Fruit fly (Drosophila melanogaster) whole organism, embryonic: ENCODE results near the gene CG10165.

ENCODE experiments used
- Abd-B ChIP-seq: fragments of 200-800 bp; sonication (Bioruptor generic); optimal IDR thresholded peaks from 2 replicates; lab custom pipeline; 2018; ENCODE audit warnings: missing biosample characterization, mild to moderate bottlenecking, missing genetic modification characterization, moderate library complexity
- Ada2b ChIP-seq: fragments of 200-800 bp; sonication (Bioruptor generic); IDR thresholded peaks from 2 replicates; pipeline ENCODE4 v1.3.6; 2022; ENCODE audit warnings: missing biosample characterization, missing genetic modification characterization
- Atf6 ChIP-seq: fragments of 200-800 bp; sonication (Bioruptor generic); IDR thresholded peaks from 2 replicates; pipeline ENCODE4 v1.3.6; 2022; ENCODE audit warnings: missing biosample characterization, missing genetic modification characterization
- CG10147 ChIP-seq: fragments of 200-800 bp; sonication (Bioruptor generic); optimal IDR thresholded peaks from 2 replicates; lab custom pipeline; 2019; ENCODE audit warnings: missing biosample characterization, mild to moderate bottlenecking, missing genetic modification characterization, moderate library complexity
- CG10274 ChIP-seq: fragments of 200-800 bp; sonication (Bioruptor generic); optimal IDR thresholded peaks from 3 replicates; lab custom pipeline; 2017; ENCODE audit warnings: missing biosample characterization, mild to moderate bottlenecking, missing genetic modification characterization
- CG10462 ChIP-seq: fragments of 200-800 bp; sonication (Bioruptor generic); optimal IDR thresholded peaks from 2 replicates; lab custom pipeline; 2016; ENCODE audit warnings: missing biosample characterization, missing genetic modification characterization
- CG11085 ChIP-seq: fragments of 200-800 bp; sonication (Bioruptor generic); IDR thresholded peaks from 2 replicates; pipeline ENCODE4 v1.3.6; 2022; ENCODE audit warnings: missing biosample characterization, missing genetic modification characterization
- CG11560 ChIP-seq: fragments of 200-800 bp; sonication (Bioruptor generic); IDR thresholded peaks from 3 replicates; pipeline ENCODE4 v1.3.6; 2022; ENCODE audit warnings: missing biosample characterization, missing genetic modification characterization
- CG12104 ChIP-seq: fragments of 200-800 bp; sonication (Bioruptor generic); optimal IDR thresholded peaks from 3 replicates; lab custom pipeline; 2016; ENCODE audit warnings: missing biosample characterization, missing genetic modification characterization
- CG12391 ChIP-seq: fragments of 200-800 bp; sonication (Bioruptor generic); optimal IDR thresholded peaks from 3 replicates; lab custom pipeline; 2018; ENCODE audit warnings: missing biosample characterization, mild to moderate bottlenecking, missing genetic modification characterization, moderate library complexity
- CG1647 ChIP-seq: fragments of 200-800 bp; sonication (Bioruptor generic); optimal IDR thresholded peaks from 3 replicates; lab custom pipeline; 2016; ENCODE audit warnings: missing biosample characterization, missing genetic modification characterization
- CG17385 ChIP-seq: fragments of 200-800 bp; sonication (Bioruptor generic); optimal IDR thresholded peaks from 3 replicates; lab custom pipeline; 2018; ENCODE audit warnings: missing biosample characterization, mild to moderate bottlenecking, missing genetic modification characterization
- CG18262 ChIP-seq: fragments of 200-800 bp; optimal IDR thresholded peaks from 3 replicates; lab custom pipeline; 2019; ENCODE audit warnings: missing biosample characterization, mild to moderate bottlenecking, missing genetic modification characterization, moderate library complexity
- CG30020 ChIP-seq: fragments of 200-800 bp; optimal IDR thresholded peaks from 2 replicates; lab custom pipeline; 2019; ENCODE audit warnings: missing biosample characterization, mild to moderate bottlenecking, missing genetic modification characterization, moderate library complexity
- CG30431 ChIP-seq: fragments of 200-800 bp; sonication (Bioruptor generic); optimal IDR thresholded peaks from 2 replicates; lab custom pipeline; 2017; ENCODE audit warnings: missing biosample characterization, missing genetic modification characterization
- CG33557 ChIP-seq: fragments of 200-800 bp; sonication (Bioruptor generic); optimal IDR thresholded peaks from 2 replicates; lab custom pipeline; 2019; ENCODE audit warnings: missing biosample characterization, mild to moderate bottlenecking, missing genetic modification characterization, moderate library complexity
- CG3847 ChIP-seq: fragments of 200-800 bp; sonication (Bioruptor generic); IDR thresholded peaks from 2 replicates; pipeline ENCODE4 v1.3.6; 2022; ENCODE audit warnings: missing biosample characterization, missing genetic modification characterization
- CG4424 ChIP-seq: fragments of 200-800 bp; sonication (Bioruptor generic); optimal IDR thresholded peaks from 3 replicates; lab custom pipeline; 2016; ENCODE audit warnings: missing biosample characterization, missing genetic modification characterization
- CG6654 ChIP-seq: fragments of 200-800 bp; sonication (Bioruptor generic); optimal IDR thresholded peaks from 2 replicates; lab custom pipeline; 2017; ENCODE audit warnings: missing biosample characterization, mild to moderate bottlenecking, missing genetic modification characterization
- CG7357 ChIP-seq: fragments of 200-800 bp; sonication (Bioruptor generic); IDR thresholded peaks from 3 replicates; pipeline ENCODE4 v1.3.6; 2022; ENCODE audit warnings: missing biosample characterization, missing genetic modification characterization
- CG8359 ChIP-seq: fragments of 200-800 bp; sonication (Bioruptor generic); optimal IDR thresholded peaks from 2 replicates; lab custom pipeline; 2017; ENCODE audit warnings: missing biosample characterization, mild to moderate bottlenecking, missing genetic modification characterization, borderline replicate concordance
- CG9215 ChIP-seq: fragments of 200-800 bp; sonication (Bioruptor generic); IDR thresholded peaks from 2 replicates; pipeline ENCODE4 v1.3.6; 2022; ENCODE audit warnings: missing biosample characterization, missing genetic modification characterization
- CoRest ChIP-seq: fragments of 200-800 bp; sonication (Bioruptor generic); optimal IDR thresholded peaks from 3 replicates; lab custom pipeline; 2018; ENCODE audit warnings: missing biosample characterization, mild to moderate bottlenecking, missing genetic modification characterization, moderate library complexity
- Doc2 ChIP-seq: fragments of 200-800 bp; sonication (Bioruptor generic); IDR thresholded peaks from 2 replicates; pipeline ENCODE4 v1.3.6; 2022; ENCODE audit warnings: missing biosample characterization, missing genetic modification characterization
- Eip74EF ChIP-seq, 2 experiments: fragments of 200-800 bp in 1 of 2; fragments of >200 bp in 1 of 2; sonication (Bioruptor generic) in 1 of 2; optimal IDR thresholded peaks; 2 replicates each; lab custom pipeline; 2017 to 2019; ENCODE audit warnings: missing biosample characterization in 2 of 2, missing genetic modification characterization in 2 of 2, mild to moderate bottlenecking in 1 of 2, moderate library complexity in 1 of 2
- Elba2 ChIP-seq: fragments of 200-800 bp; sonication (Bioruptor generic); optimal IDR thresholded peaks from 3 replicates; lab custom pipeline; 2016; ENCODE audit warnings: missing biosample characterization, missing genetic modification characterization
- Fer2 ChIP-seq: fragments of 200-800 bp; sonication (Bioruptor generic); optimal IDR thresholded peaks from 2 replicates; lab custom pipeline; 2018; ENCODE audit warnings: missing biosample characterization, mild to moderate bottlenecking, missing genetic modification characterization, moderate library complexity
- HLHmδ ChIP-seq: fragments of 200-800 bp; sonication (Bioruptor generic); optimal IDR thresholded peaks from 2 replicates; lab custom pipeline; 2018; ENCODE audit warnings: missing biosample characterization, mild to moderate bottlenecking, missing genetic modification characterization, moderate library complexity
- Hmr ChIP-seq: fragments of 200-800 bp; sonication (Bioruptor generic); optimal IDR thresholded peaks from 3 replicates; lab custom pipeline; 2017; ENCODE audit warnings: mild to moderate bottlenecking, missing biosample characterization, missing genetic modification reagents, missing genetic modification characterization
- MTF-1 ChIP-seq: fragments of 200-800 bp; sonication (Bioruptor generic); optimal IDR thresholded peaks from 2 replicates; lab custom pipeline; 2018; ENCODE audit warnings: missing biosample characterization, mild to moderate bottlenecking, missing genetic modification characterization, borderline replicate concordance
- PHDP ChIP-seq: fragments of 200-800 bp; sonication (Bioruptor generic); optimal IDR thresholded peaks from 3 replicates; lab custom pipeline; 2018; ENCODE audit warnings: missing biosample characterization, mild to moderate bottlenecking, missing genetic modification characterization, moderate library complexity
- Xrp1 ChIP-seq: fragments of 200-800 bp; sonication (Bioruptor generic); IDR thresholded peaks from 2 replicates; pipeline ENCODE4 v1.3.6; 2022; ENCODE audit warnings: missing biosample characterization, missing genetic modification characterization
- bab2 ChIP-seq: fragments of 200-800 bp; sonication (Bioruptor generic); optimal IDR thresholded peaks from 2 replicates; lab custom pipeline; 2016; ENCODE audit warnings: missing biosample characterization, missing genetic modification characterization
- bbx ChIP-seq: fragments of 200-800 bp; sonication (Bioruptor generic); IDR thresholded peaks from 2 replicates; pipeline ENCODE4 v1.3.6; 2022; ENCODE audit warnings: missing biosample characterization, missing genetic modification characterization; ENCODE audit not compliant: partially characterized antibody
- btn ChIP-seq: fragments of 200-800 bp; sonication (Bioruptor generic); optimal IDR thresholded peaks from 2 replicates; lab custom pipeline; 2016; ENCODE audit warnings: missing biosample characterization, missing genetic modification characterization
- chinmo ChIP-seq: fragments of 200-800 bp; sonication (Bioruptor generic); IDR thresholded peaks from 4 replicates; pipeline ENCODE4 v1.3.6; 2022; ENCODE audit warnings: missing biosample characterization, missing genetic modification characterization; ENCODE audit not compliant: partially characterized antibody
- disco-r ChIP-seq: fragments of 200-800 bp; sonication (Bioruptor generic); optimal IDR thresholded peaks from 2 replicates; lab custom pipeline; 2016; ENCODE audit warnings: missing biosample characterization, missing genetic modification characterization
- dysf ChIP-seq: fragments of 200-800 bp; sonication (Bioruptor generic); IDR thresholded peaks from 3 replicates; pipeline ENCODE4 v1.3.6; 2022; ENCODE audit warnings: missing biosample characterization, missing genetic modification characterization
- eve ChIP-seq, 2 experiments: fragments of >200 bp; optimal IDR thresholded peaks; 2 replicates each; lab custom pipeline; 2017; ENCODE audit warnings: missing biosample characterization in 2 of 2, missing genetic modification characterization in 2 of 2
- exex ChIP-seq: fragments of 200-800 bp; sonication (Bioruptor generic); optimal IDR thresholded peaks from 4 replicates; lab custom pipeline; 2018; ENCODE audit warnings: missing biosample characterization, mild to moderate bottlenecking, missing genetic modification characterization, moderate library complexity
- fru ChIP-seq: fragments of >200 bp; optimal IDR thresholded peaks from 2 replicates; lab custom pipeline; 2017
- fu2 ChIP-seq: fragments of 200-800 bp; sonication (Bioruptor generic); optimal IDR thresholded peaks from 2 replicates; lab custom pipeline; 2016; ENCODE audit warnings: missing biosample characterization, missing genetic modification characterization
- gro ChIP-seq: fragments of 200-800 bp; sonication (Bioruptor generic); optimal IDR thresholded peaks from 2 replicates; lab custom pipeline; 2016; ENCODE audit warnings: missing biosample characterization, missing genetic modification characterization
- inv ChIP-seq: fragments of 200-800 bp; sonication (Bioruptor generic); IDR thresholded peaks from 2 replicates; pipeline ENCODE4 v1.3.6; 2022; ENCODE audit warnings: missing biosample characterization, missing genetic modification characterization; ENCODE audit not compliant: partially characterized antibody
- org-1 ChIP-seq: fragments of 200-800 bp; sonication (Bioruptor generic); optimal IDR thresholded peaks from 2 replicates; lab custom pipeline; 2017; ENCODE audit warnings: missing biosample characterization, missing genetic modification characterization
- pan ChIP-seq, 4 experiments: fragments of >200 bp in 3 of 4; fragments of 200-800 bp in 1 of 4; sonication (Bioruptor generic) in 1 of 4; optimal IDR thresholded peaks in 3 of 4; IDR thresholded peaks in 1 of 4; 2 replicates each; pipeline versions ENCODE4 v1.3.6 to Lab custom; 2017 to 2022; ENCODE audit warnings: missing biosample characterization in 2 of 4, missing genetic modification characterization in 2 of 4, mixed read lengths in 1 of 4
- schlank ChIP-seq: fragments of 200-800 bp; sonication (Bioruptor generic); optimal IDR thresholded peaks from 2 replicates; lab custom pipeline; 2018; ENCODE audit warnings: missing biosample characterization, mild to moderate bottlenecking, missing genetic modification characterization
- sr ChIP-seq: fragments of 200-800 bp; sonication (Bioruptor generic); IDR thresholded peaks from 3 replicates; pipeline ENCODE4 v1.3.6; 2022; ENCODE audit warnings: missing biosample characterization, missing genetic modification characterization
- yki ChIP-seq: fragments of >200 bp; optimal IDR thresholded peaks from 3 replicates; lab custom pipeline; 2018
- zfh2 ChIP-seq: fragments of 200-800 bp; sonication (Bioruptor generic); optimal IDR thresholded peaks from 2 replicates; lab custom pipeline; 2016; ENCODE audit warnings: missing biosample characterization, missing genetic modification characterization

The CG10165 gene

dm6 chr2L:19533247-19533646 lies 3.1 kb upstream of the CG10165 start, which contains the start of gene CG33116 (continued):
- TF ChIP-seq fru (lab: Kevin White, UChicago) (no peak), Atf6 (GFP tag; lab: Robert Waterston, UW) (peak; percentile 83), CG30431 (peak; percentile 70), schlank (tag; lab: Kevin White, UChicago) (peak; percentile 69), Xrp1 (peak; percentile 77), CG1647 (GFP tag; lab: Kevin White, UChicago) (peak; percentile 73), inv (GFP tag; lab: Robert Waterston, UW) (peak; percentile 23; the same call in 1 of the 2 replicates), Elba2 (GFP tag; lab: Kevin White, UChicago) (peak; percentile 12), eve (GFP tag; optimal IDR thresholded peaks at IDR 0.05; lab: Kevin White, UChicago) (no peak), zfh2 (peak; percentile 87), CG33557 (GFP tag; lab: Kevin White, UChicago) (peak; percentile 81), CG18262 (tag; lab: Kevin White, UChicago) (peak; percentile 87), CG3847 (GFP tag; lab: Robert Waterston, UW) (peak; percentile 83), CG11085 (GFP tag; lab: Robert Waterston, UW) (peak; percentile 71; the same call in 1 of the 2 replicates), CG8359 (GFP tag; lab: Kevin White, UChicago) (peak; percentile 42), CG30020 (tag; lab: Kevin White, UChicago) (peak; percentile 61), PHDP (tag; lab: Kevin White, UChicago) (peak; percentile 74), CG10274 (GFP tag; lab: Kevin White, UChicago) (peak; percentile 24), pan (optimal IDR thresholded peaks at IDR 0.05; lab: Kevin White, UChicago) (no peak), pan (GFP tag; optimal IDR thresholded peaks at IDR 0.05 in 1 of 2, IDR thresholded peaks at IDR 0.05 in 1 of 2) (peak in 1 of 2 experiments; percentile 80), CG11560 (peak; percentile 42; the same call in 1 of the 3 replicates), CG12104 (GFP tag; lab: Kevin White, UChicago) (peak; percentile 39), gro (GFP tag; lab: Kevin White, UChicago) (peak; percentile 86), CG10462 (peak; percentile 56), bbx (GFP tag; lab: Robert Waterston, UW) (peak; percentile 58), exex (tag; lab: Kevin White, UChicago) (peak; percentile 26), Abd-B (GFP tag; lab: Kevin White, UChicago) (peak; percentile 52), Eip74EF (GFP tag; optimal IDR thresholded peaks at IDR 0.05; lab: Kevin White, UChicago) (peak in 1 of 2 experiments; percentile 53), CG4424 (GFP tag; lab: Kevin White, UChicago) (peak; percentile 86), CG17385 (peak; percentile 78), yki (lab: Kevin White, UChicago) (no peak), CG9215 (GFP tag; lab: Robert Waterston, UW) (peak; percentile 51; the same call in 1 of the 2 replicates), HLHmδ (peak; percentile 23), bab2 (GFP tag; lab: Kevin White, UChicago) (peak; percentile 81), CG6654 (GFP tag; lab: Kevin White, UChicago) (peak; percentile 50), CG10147 (peak; percentile 45), dysf (peak; percentile 80), Fer2 (tag; lab: Kevin White, UChicago) (peak; percentile 32), sr (GFP tag; lab: Robert Waterston, UW) (no peak), btn (peak; percentile 59), Hmr (GFP tag; lab: Kevin White, UChicago) (peak; percentile 88), chinmo (GFP tag; lab: Robert Waterston, UW) (0 out of 4 replicates have a peak, but pooled peaks have one; percentile 46), CG7357 (GFP tag; lab: Robert Waterston, UW) (peak; percentile 51; the same call in 1 of the 3 replicates), org-1 (GFP tag; lab: Kevin White, UChicago) (peak; percentile 75), Ada2b (GFP tag; lab: Robert Waterston, UW) (peak; percentile 59; the same call in 1 of the 2 replicates), CG12391 (tag; lab: Kevin White, UChicago) (peak; percentile 85), fu2 (GFP tag; lab: Kevin White, UChicago) (peak; percentile 88), MTF-1 (peak; percentile 77), Doc2 (no peak), CoRest (peak; percentile 80), disco-r (peak; percentile 66)
